Worm (Caenorhabditis elegans) whole organism, L4/young adult: ENCODE data around the gene K01A6.5.

ENCODE experiments used
- W03F9.2 ChIP-seq: fragments of 150-350 bp; optimal IDR thresholded peaks from 2 replicates; lab custom pipeline; 2014; ENCODE audit warnings: missing biosample characterization, missing genetic modification characterization
- dao-5 ChIP-seq: sonication (generic microtip); optimal IDR thresholded peaks from 2 replicates; lab custom pipeline; 2016; ENCODE audit warnings: missing genotype, missing genetic modification characterization, moderate library complexity, missing compliant biosample characterization
- him-1 ChIP-seq: sonication (generic microtip); optimal IDR thresholded peaks from 2 replicates; lab custom pipeline; 2016; ENCODE audit warnings: missing genotype, missing genetic modification reagents, missing genetic modification characterization, missing compliant biosample characterization

K01A6.5 gene

DNA sequence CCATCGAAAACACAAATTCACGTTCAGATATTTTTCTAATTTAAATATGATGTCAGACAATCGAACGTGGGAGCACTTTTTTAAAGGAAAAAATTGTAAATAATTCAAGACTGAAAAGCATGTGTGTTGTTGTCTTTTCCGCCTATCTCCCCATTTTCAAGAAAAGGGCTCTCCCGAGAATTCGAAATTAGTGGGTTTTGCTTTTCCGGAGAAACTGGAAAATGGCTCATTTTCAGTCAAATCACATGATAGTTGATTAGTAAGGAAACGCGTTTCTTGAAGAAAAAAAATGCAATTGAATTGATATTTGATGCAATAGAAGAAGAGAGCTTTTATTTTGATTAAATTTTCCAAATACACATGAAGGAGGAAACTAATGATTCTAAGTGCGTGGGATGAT, 17.3 kb downstream of the K01A6.5 start:
- TF ChIP-seq him-1 (tag; lab: Kevin White, UChicago) (no peak), W03F9.2 (no peak), dao-5 (no peak)

DNA sequence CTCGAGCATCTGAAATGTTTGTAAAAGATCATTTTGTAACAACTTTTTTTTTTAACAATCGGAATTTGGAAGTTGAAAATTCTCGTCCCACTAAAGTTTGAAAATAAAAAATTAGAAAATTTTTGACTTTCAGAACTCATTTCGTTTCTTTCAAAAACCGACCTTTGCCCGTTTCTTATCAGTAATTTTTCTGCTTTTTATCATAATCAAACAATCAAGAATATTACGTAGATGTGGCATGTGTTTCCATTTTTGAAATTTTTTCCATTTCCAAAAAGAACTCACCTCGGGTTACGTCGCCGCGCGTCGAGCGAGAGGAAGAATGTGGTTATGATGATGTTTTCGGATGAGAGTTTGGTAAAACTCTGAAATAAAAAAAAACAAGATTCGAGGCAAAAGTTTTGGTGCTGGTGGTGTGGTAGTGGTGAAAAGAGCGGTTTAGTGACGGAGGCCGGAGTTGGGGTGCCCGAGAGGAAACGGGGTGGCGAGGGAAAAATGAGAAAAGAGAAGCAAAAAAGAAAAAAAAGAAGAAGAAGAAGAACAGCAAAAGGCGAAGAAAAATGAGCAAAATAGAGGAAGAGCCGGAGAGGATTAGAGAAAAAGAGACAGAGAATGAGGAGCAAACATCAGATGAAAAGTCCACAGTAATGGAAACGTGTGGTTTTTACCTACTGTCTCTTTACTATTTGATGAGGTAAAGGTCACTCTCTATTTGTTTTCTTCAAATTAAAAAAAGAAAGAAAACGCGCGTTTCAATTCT, 18.4 kb downstream of the K01A6.5 start, which contains the start of gene T12A7.2:
TSS of gene T12A7.2 (minus strand) at position 412 of the 760 bp plus-strand sequence.
- no peak for TF ChIP-seq W03F9.2
- TF ChIP-seq dao-5 = no peak
- no peak for TF ChIP-seq him-1 (tag; lab: Kevin White, UChicago)

DNA sequence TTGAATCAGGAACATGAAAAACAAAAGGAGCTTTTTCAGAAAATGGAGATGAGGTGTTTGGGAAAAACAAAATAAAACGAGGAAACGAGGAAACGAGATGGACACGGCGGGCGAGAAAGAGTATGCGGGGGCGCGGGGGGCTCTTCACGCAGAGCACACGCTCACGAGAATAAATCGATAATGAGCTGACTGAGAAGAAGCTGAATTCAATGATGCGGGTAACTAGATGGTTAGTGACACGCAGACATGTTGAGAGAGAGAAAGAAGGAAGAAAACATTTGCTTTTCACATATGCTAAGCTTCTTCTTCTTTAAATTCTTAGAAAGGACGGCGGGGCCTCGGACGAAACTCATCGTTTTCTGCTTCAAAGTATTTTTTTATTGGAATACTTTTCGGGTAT, 23.0 kb downstream of the K01A6.5 start:
- TF ChIP-seq W03F9.2 (no peak), him-1 (tag; lab: Kevin White, UChicago) (peak; percentile 77)

DNA sequence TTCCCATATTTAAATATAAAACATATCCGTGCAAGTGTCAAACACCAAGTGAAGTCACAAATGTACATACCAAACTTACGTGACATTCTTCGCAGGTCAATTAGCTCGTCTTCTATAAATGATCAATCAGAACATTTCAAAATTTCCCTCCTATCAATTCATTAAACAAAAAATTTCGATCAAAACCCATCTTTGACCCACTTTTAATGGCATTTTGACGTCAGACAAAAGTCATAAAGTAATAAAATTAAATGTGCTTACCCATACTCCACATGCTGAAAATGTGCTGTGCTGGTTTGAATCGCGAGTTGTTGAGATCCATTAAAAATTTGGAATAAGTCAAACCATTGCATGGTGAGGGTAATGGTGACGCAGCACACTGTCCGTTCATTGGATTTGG, 27.3 kb downstream of the K01A6.5 start:
- no peak for TF ChIP-seq W03F9.2
- no peak for TF ChIP-seq him-1 (tag; lab: Kevin White, UChicago)
- no peak for TF ChIP-seq dao-5

DNA sequence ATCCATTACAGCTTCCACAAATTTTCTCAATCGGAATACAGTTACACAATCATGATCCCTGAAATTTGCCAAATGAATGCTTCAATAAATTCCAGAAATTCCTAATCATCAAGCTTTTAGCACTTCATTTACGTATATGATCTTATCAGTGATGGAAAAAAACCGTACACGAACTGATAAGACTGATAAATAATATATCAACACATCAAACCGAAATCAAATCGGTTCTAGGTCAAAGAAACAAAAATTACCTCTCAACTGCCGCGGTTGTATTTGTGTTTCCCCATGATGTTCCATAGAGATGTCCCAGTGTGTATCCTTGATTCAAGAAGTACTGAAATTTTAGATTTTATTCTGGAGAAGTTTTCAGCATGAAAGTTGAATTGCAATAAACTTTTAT, 28.6 kb downstream of the K01A6.5 start:
- no peak for TF ChIP-seq him-1 (tag; lab: Kevin White, UChicago)
- no peak for TF ChIP-seq dao-5
- no peak for TF ChIP-seq W03F9.2

DNA sequence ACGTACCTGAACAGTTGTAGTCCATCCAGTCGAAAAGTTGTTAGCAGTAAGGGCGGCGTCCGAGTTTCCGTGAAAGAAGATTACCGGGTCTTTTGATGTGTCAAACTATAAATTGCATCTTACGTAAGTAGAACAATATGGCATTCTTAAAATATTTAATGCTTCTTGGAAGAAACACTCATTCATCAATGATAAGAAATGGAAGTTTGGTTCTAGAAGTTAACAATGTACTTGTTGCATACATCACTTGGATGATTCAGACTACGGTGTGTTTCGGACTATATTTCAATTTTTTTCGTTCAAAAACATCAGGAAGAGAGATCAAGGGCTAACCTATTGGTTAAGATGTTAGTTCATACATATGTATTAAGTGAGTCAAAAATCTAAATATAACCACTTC, 29.6 kb downstream of the K01A6.5 start:
- TF ChIP-seq dao-5 = no peak
- TF ChIP-seq W03F9.2 = no peak
- no peak for TF ChIP-seq him-1 (tag; lab: Kevin White, UChicago)

DNA sequence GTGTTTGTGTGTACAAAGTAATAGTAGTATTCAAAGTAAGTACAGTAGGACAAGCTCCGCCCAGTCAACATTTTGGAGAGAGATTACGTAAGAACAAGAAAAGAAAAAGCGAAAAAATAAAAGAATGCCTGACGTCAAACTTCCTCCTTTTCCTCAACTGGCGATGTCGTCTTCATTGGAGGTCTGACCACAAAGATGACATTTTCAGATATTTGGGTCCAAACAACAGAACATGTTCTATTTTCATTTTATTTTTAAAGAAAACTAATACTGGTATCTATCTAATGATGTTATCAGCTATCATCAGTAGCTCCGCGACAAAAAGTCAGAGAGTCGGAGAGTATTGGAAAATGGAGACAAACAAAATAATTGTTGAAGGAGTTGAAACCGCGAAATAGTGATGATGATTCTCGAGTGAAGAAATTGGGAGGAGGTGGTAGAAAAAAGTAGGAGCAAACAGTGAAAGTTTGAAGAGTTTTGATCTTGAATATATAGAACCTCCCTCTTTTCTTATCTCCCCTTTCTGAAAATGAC, 31.3 kb downstream of the K01A6.5 start, which contains the start of gene lips-5:
TSS of gene lips-5 (minus strand) at position 51 of the 534 bp plus-strand sequence.
- TF ChIP-seq him-1 (tag; lab: Kevin White, UChicago) (no peak), dao-5 (no peak)

DNA sequence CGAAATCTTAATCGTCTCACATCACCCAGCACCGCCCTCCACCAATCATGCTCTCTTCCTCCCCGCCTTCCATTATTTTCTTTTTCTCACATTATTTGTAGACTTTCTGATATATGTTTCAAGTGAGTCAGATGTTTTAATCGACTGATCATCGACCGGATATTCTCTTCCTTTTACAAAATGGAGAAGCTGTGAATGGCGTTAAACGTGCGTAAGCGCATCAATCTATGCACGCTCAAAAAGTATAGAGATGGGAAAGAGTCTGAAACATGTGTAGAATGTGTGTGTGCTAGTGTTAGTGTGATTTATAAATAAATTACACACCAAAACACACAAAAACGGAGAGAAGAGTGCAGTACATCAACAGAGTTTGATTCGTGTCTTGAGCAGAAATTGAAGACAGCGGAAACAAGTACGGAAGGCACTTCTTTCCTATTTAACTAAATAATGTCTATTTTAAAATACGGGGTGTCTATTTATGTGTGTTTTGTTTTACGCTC, 34.5 kb downstream of the K01A6.5 start:
- no peak for TF ChIP-seq dao-5
- no peak for TF ChIP-seq W03F9.2
- TF ChIP-seq him-1 (tag; lab: Kevin White, UChicago) = no peak

DNA sequence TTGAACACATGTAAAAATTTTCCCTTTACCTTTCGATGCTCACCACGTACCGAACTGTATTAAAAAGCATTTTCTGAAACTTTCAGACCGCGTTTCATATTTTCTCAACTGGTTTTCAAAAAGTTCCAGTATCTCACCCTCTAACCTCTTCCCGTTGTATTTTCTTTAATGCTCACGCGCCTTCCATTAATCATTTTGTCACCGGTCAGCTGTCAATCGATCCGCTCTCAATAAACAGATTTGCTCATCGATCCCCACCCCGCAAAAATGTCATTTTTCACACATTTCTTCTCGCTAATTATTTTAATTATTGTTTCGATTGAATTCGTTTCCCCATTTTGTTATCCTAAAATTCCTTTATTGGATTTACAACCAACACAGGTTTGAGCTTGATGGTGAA, 36.5 kb downstream of the K01A6.5 start, which contains the start of gene lpr-2:
TSS of gene lpr-2 (plus strand) at position 189 of the 400 bp plus-strand sequence.
- TF ChIP-seq W03F9.2 = no peak
- no peak for TF ChIP-seq dao-5
- no peak for TF ChIP-seq him-1 (tag; lab: Kevin White, UChicago)

DNA sequence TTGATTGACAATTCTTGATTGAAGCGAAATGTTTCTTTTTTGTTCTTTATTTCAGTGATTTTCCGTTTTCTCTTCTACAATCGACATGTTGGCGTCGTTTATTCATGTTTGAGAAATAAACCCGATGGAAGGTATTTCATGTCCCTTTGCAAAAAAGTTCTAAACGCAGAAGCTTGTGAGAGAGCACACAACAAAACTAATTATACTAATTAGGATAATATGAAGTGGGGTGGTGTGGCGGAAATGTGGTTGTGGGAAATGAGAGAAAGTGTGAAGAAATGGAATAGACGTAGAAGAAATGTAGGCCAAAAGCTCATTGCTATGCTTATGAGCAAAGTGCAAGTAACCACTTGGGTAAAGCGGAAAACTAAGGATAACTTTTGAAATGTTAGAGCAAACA, 40.3 kb downstream of the K01A6.5 start:
- no peak for TF ChIP-seq him-1 (tag; lab: Kevin White, UChicago)
- no peak for TF ChIP-seq dao-5
- no peak for TF ChIP-seq W03F9.2

DNA sequence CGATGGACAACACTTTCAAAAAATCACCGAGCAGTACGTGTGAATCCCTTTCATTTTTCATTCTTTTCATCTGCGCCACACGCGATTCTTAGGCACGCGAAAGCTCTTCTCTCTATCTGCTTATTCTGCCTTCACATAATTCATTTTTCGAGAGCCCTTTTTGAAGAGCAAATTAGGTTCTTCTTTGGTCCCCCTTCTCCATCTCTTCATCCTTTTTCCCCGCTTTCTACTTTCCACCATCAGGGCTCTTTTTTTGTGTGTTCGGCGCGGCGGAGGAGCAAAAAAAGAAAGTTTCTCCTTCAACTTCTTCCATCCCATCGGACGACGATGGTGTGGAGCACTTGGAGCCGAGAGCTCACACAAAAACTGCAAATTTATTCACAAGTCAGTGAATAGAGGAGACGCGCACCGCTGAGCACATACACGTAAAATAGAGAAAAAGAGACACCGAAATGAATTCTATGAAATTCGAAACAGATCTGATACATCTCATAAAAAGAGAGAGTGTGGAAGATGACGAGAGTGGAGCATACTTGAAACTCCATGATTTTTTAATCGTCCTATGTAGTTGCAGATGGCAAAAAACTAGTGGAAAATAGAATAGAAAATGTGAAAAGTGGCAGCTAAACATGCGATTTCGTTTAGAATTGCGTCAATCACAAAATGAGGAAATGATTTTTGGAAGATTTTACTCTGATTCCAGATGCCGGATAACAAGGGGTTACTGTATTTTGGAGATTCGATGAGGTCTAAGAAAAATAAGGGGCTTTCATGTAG, 42.7 kb downstream of the K01A6.5 start:
- TF ChIP-seq dao-5 (no peak), him-1 (tag; lab: Kevin White, UChicago) (peak; percentile 67)

DNA sequence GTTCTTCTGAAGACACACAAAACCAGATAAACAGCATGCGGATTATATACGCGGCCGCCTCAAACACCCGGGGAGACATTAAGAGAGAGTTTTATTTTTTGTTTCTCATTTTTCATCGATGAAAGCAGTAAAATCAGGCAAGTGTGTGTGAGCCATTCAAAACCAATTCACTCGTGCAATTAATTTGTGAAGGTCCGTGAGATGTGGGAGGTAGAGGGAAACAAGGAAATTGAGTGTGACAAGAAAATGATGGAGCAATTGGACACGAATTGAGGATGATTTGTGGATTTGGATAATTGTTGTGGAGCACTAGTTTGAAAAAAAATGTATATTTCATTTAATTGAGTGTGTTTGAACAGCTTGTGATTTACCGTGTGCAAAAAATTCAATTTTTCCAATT, 45.3 kb downstream of the K01A6.5 start:
- no peak for TF ChIP-seq W03F9.2
- no peak for TF ChIP-seq him-1 (tag; lab: Kevin White, UChicago)
- TF ChIP-seq dao-5 = no peak

DNA sequence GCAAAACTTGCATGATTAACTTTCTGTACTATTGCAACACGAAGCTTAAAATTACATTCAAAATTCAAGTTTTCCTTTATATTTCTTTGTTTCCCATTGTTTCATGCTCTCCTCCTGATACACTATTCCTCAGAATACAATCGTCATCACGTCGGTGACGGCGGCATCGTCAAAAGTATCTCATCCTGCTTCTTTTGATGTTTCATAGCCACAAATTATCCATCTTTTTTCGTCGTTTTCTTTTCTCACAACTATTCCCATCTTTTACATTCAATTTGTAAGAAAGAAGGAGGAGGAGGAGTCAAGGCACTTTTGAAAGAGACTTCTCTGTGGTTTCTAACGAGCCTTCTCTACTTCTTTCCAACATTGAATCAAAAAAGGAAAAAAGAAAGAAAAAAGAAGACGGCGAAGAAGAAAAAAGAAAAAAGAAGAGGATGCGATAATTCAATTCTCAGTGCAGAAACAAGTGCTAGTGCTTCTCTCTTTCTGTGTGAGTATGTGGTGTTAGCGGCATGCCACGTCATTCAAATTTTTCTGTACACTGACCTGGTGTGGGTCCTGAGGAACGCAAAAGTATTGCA, 46.0 kb downstream of the K01A6.5 start:
- no peak for TF ChIP-seq him-1 (tag; lab: Kevin White, UChicago)
- TF ChIP-seq dao-5 = no peak
- TF ChIP-seq W03F9.2 = no peak

DNA sequence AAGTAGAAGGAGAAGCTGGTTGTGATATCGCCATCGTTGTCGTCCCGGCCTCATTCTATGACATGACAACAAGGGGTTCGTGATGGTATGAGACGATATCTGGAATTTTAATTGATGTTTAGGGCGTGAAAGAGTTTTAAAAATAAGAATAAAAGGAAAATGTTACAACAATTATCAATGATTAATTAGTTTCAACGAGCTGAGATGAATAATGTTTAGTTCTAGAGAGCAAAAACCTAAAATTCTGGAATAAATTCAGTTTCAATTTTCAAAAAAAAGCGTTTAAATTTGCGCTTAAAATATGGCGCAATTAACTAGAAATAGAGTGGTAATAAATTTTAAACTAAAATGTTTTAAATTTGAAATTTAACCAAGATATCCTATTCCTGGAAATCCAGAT, 50.0 kb downstream of the K01A6.5 start, which contains the start of gene H01G02.3:
TSS of gene H01G02.3 (minus strand) at position 101 of the 400 bp plus-strand sequence.
- no peak for TF ChIP-seq him-1 (tag; lab: Kevin White, UChicago)
- no peak for TF ChIP-seq dao-5
- TF ChIP-seq W03F9.2 = no peak
